Fruit fly (Drosophila melanogaster): Measurements from ENCODE around the gene msl-2.

msl-2 gene

DNA sequence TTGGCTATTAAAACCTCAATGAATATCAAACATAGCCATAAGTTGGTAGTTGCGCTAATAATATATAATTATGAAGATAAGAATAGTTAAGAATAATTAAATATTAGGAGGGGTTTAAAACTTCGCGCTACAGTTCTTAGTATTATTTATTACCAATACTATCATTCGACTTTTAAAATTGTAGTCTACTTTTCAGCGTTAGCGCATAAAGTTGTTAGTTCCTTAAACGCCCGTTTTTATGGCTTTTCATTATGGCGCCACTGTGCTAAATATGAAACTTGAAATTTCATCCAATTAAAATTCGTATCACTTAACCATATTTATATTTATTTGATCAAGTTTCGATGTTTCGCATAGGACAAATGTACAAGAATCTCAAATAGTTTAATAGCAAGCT is 14.5 kb upstream of the msl-2 start:
- TF ChIP-seq CTCF (optimal IDR thresholded peaks at IDR 0.05) (peak; percentile 67 to 89), CG8478 (optimal IDR thresholded peaks at IDR 0.05) (no peak)

DNA sequence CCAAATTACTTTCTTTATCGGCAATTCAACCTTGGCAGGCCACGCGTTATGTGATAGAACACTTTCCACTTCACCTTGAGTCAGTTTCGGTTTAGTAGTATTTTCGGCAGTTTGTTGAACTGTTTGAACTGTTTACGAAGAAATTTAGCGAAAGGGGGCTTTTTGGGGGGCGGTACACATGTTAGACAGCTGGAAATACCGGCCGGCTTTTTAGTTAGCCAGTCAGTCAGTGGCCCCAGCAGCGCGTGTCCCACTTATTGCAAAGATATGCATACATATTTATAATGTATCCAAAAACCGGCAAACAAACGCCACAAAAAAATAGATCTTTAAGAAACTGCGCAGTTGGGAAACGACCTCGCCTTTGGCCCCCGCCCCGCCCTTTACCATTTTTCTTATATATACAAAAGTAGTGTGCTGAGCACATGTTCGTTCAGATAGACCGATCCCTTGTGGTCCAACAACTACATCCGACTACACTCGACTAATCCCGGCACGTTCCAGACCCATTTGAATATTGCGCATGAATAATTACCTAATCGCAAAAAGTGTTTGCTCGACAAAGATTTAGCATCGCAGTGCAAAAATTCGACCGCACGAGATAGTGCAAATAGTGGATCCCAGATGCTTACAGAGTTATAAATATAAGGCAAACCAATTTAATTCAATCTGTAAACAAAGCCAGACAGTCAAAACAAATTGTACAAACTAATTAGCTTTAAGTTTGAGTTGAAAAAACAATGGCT is 14.0 kb upstream of the msl-2 start:
- no peak for TF ChIP-seq CG8478 (optimal IDR thresholded peaks at IDR 0.05)
- TF ChIP-seq CTCF (optimal IDR thresholded peaks at IDR 0.05): no peak

DNA sequence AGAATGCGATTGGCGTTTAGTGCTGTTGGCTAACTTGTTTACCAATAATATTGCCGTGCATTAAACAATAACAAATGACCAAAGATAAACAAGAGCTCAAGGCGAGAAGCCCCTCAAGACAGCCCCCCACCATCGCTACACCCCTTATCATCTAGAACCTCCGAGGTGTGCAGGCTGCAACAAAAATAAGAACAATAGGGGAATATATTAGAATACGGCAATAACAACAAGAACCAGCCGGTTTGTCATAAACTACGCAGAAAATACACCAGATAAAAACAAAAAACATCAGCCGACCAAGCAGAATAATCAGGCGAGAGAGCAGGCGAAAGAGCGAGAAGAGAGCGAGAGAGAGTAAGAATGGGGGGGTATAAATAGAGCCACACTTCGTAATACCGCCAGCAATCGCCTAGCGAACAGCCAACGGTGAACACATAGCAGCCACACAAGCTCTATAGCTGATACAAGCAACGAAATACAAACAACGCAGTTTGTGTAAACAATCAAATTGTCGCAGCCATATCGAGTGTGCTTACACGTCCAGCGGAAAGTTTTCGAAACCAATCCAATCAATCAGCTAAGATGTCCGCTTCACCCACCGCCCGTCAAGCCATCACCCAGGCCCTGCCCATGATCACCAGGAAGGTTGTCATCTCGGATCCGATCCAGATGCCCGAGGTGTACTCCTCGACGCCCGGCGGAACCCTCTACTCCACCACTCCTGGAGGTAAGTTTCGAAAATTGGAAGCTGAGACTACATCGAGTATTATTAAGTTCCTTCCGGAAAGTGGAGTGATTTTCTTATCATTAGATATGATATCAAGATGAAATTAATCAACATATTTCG is 12.3 kb upstream of the msl-2 start, which contains the start of gene Thor:
Thor (plus strand) TSS at position 401 of the 847 bp plus-strand sequence.
- TF ChIP-seq CG8478 (optimal IDR thresholded peaks at IDR 0.05): no peak
- no peak for TF ChIP-seq CTCF (optimal IDR thresholded peaks at IDR 0.05)

DNA sequence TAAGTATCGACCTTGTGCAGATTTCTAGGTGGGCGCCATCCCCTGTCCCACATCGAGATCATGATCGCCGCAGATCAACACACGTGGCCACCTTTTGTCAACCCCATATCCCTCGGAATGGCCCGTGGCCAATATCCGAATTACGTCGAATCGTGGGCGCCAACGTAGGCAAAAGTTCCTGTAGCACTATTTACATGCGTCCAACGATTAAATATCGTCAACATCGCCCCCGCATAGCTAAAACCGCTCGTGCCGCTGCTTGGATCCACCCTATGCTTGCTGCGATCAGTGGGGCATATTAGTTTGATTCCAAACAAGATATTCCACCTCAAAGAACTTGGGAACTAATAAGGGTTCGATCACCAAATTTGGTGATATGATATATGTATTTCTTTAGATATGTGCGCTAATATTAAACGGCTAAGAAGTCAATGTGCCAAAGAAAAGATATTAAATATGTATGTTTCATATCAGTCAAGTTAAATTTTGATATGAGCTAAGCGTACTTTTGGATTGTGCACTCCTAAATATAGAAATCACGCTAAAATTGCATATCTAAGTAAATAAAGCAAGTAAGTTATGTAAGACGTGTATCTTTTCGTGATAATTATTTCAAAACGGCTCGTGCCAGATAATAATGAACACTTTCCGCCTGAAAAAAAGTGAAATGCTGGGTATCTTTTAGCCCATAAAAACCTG is 11.3 kb upstream of the msl-2 start:
- TF ChIP-seq CG8478 (optimal IDR thresholded peaks at IDR 0.05): no peak
- no peak for TF ChIP-seq CTCF (optimal IDR thresholded peaks at IDR 0.05)

DNA sequence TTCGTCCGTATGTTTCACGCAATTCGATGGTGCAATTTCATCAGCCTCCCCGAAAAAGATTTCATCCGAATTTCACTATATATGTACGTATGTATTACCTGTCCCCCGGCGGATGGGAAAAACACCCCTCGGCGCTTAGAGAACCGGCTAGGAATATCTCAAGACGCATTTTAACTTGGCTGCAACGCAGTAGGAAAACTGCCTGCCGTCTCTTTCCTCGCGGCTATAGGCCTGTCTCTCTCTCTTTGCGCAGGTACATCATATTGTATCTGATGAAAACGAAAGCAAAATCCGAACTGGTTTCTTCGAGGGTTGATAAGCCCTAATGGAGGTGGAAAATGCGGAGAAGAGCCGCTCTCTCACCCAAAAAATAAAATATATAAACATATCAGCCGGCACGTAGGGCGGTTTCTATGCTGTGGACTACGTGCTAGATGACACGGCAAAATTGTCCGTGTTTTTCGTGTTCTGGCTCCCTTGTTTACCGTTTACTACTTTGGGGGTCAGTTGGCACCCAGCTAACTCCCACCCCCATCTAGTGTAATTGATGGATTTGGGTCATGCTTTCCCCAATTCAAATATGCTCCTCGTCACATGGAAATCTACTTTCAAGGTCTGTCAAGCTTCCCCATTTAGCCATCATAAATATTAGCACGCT is 10.6 kb upstream of the msl-2 start:
- TF ChIP-seq CG8478 (optimal IDR thresholded peaks at IDR 0.05) (no peak), CTCF (optimal IDR thresholded peaks at IDR 0.05) (no peak)

DNA sequence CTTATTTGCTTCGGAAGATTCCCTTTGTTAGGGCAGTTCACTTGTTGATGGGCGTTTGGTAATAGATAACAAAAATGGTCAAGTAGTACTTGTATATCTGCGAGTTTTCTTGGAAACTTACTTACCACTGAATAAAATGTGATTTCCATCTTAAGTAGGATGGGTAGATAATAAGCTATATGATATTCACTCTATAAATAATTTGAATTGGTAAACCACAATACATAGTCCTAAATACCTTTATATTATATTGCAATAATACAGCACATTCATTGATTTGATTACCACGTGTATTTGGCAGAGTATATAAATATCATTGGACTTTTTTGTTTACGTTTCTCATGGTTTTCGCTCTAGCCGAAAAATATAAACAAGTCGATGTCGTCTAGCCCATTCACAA is 10.0 kb upstream of the msl-2 start:
- TF ChIP-seq CG8478 (optimal IDR thresholded peaks at IDR 0.05) (no peak), CTCF (optimal IDR thresholded peaks at IDR 0.05) (no peak)

DNA sequence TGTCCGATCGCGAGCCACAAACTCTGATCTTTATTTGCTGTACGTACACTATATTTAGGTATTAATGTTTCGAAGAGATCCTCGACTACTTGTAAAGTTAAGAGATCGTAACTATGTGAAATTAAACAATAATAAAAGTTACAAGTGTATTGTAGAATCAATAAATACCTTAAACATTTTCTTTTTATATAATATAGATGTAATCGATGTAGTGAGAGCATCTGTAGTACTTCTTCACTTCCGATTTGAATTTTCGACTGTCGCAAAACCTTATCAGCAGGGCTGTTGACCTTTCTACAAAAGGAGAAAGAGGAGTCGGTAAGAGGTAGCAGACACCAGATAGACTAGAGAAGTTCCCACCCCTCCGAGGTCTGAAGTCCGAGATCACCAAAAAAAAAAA is 9.3 kb upstream of the msl-2 start:
- TF ChIP-seq CG8478 (optimal IDR thresholded peaks at IDR 0.05) (no peak), CTCF (optimal IDR thresholded peaks at IDR 0.05) (no peak)

DNA sequence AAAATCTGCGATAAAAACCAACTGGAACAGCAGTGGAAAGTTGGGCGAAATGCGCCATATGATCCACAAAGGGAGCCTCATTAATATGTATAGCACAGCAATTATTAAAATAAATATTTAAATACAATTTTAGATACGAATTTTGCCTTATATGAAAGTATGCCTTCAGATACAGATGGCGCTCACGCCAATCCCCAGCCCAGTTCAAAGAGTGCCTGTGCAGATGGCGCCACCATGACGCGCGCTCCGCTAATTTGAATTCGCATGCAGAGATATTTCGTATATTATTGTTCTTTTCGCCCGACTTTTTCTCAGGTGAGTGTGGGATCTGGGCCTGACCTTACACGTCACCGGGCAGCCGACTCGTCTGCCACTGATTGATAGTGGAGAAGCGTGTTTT is 6.3 kb upstream of the msl-2 start, which contains the start of gene Pgant4:
Pgant4 (plus strand) TSS at position 362 of the 400 bp plus-strand sequence.
- TF ChIP-seq CG8478 (optimal IDR thresholded peaks at IDR 0.05) (no peak), CTCF (optimal IDR thresholded peaks at IDR 0.05) (peak; percentile 89 to 95)

DNA sequence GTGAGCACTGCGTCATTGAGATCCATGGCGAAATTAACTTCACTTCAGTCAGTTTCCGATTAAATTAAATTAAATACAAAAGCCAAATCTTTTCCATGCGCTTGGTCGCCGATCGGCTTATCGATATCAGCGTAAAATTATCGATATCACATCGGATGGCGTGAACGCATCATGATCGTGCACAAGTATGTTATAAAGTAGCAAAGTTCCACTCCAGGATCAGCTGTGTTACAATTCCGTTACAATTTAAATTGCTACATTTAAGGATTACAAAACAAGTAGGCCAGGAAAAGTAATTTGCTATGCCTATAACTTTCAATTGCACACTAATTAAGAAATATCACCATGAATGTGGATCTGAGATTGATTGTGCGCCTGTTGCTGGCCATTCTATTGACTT is 4.0 kb upstream of the msl-2 start, which contains the start of the genes Pif1 and CG31776:
Pif1 (minus strand) TSS at position 136 of the 400 bp plus-strand sequence.
CG31776 (plus strand) TSS at position 314 of the 400 bp plus-strand sequence.
- TF ChIP-seq CTCF (optimal IDR thresholded peaks at IDR 0.05) (peak; percentile 60 to 66), CG8478 (optimal IDR thresholded peaks at IDR 0.05) (no peak)

DNA sequence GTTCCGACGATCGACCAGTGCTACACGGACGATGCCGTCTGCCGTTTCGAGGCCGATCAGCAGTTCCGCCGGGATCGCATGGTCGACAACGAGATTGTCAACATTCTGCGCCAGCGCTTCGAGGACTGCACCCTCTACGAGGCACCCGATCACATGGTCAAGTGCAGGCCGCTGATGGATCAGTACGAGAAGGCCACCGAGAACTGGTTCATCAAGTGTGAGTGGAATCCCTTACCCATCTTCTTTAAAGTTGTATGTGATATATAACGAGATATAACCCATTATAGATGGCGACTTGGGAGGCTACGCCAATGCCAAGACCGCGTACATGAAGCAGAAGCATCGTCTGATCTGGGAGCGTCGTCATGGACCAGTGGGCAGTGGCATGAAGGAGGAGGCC is 934 bp upstream of the msl-2 start:
- TF ChIP-seq CTCF (optimal IDR thresholded peaks at IDR 0.05) (no peak), CG8478 (optimal IDR thresholded peaks at IDR 0.05) (no peak)

DNA sequence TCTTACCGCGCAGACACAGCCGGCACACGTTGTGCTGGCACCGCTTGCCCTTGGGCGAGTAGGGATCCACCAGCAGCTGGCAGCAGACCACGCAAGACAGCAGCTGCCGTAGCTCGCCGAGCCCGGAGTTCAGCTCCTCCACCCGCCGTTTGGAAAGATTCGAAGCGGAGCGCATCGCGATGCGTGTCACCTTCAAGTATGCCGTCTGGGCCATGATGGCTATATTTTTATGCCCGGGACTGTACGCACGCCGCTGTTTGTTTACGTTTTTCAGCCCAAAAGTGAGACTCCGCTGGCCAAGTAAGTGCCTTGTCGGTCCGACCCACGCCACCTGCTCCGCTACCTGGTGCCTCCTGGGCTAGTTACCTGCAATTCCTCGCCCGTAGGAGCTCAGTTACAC is 486 bp downstream of the msl-2 start:
- TF ChIP-seq CTCF (optimal IDR thresholded peaks at IDR 0.05): no peak
- TF ChIP-seq CG8478 (optimal IDR thresholded peaks at IDR 0.05): no peak

DNA sequence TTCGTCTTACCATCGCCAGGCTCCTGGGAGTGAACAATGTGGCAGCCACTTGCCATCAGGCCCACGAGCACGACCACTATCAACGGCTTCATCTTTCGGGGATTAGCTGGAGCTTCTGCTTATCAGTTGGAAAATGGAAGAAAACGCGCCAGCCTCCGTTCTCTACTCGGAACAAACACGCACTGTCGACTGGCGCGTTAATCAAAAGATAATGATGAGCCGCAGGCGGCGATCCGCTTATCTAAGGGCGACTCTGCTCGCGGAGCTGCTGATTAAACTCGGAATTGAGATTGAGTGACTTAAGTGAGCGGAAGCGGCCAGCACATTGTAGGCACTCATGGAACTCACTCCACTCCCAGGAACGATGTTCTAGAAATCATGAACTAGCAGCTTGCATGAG is 4.2 kb downstream of the msl-2 start, which contains the start of gene CG3246:
CG3246 (minus strand) TSS at position 193 of the 400 bp plus-strand sequence.
- TF ChIP-seq CTCF (optimal IDR thresholded peaks at IDR 0.05): no peak
- TF ChIP-seq CG8478 (optimal IDR thresholded peaks at IDR 0.05): no peak

DNA sequence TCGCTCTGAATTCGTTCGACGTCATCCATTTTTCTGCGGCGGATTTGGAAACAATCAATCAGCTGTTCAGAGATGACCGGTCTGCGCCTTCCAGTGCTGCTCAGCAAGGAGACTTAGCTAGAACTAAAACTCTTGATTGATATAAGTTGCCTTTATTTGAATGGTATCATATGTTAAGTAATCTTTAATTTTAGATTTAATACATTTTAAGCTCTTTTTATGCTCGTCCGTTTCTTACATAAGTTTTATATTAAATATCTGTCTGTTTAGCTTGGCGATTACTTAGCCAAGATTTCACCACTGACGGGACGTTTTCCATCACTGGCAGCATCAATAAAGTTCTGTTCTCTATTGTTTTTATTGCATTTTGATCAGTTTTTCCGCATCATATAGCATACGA is 8.9 kb downstream of the msl-2 start, which contains the start of the genes Cog3 and Sec5:
Cog3 (minus strand) TSS at position 58 of the 400 bp plus-strand sequence.
Sec5 (plus strand) TSS at position 296 of the 400 bp plus-strand sequence.
- TF ChIP-seq CTCF (optimal IDR thresholded peaks at IDR 0.05) (no peak), CG8478 (optimal IDR thresholded peaks at IDR 0.05) (no peak)

DNA sequence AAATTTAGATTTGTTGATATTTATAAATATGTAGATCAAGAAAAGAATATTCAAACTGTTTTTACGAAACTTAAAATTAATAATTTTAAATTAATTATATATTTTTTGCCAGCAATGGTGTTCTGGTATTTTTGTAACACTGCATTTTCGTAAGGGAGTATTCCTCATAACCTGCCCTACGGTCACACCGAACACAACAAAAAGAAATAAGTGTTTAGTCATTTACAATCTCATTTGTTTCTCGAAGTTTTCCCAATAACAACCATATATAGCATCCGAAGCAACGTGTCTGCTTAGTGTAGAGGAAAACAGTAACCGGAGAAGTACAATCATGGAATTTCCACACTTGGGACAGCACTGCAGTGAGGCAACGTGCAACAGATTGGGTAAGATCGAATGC is 13.6 kb downstream of the msl-2 start, which contains the start of gene CG12795:
CG12795 (plus strand) TSS at position 181 of the 400 bp plus-strand sequence.
- no peak for TF ChIP-seq CG8478 (optimal IDR thresholded peaks at IDR 0.05)

Data from S2 (cell line).